Worm (Caenorhabditis elegans) whole organism, young adult: Measurements from ENCODE around the gene T03E6.8.

Experiments
- B0019.2 ChIP-seq: fragments of 200-800 bp; sonication (Bioruptor generic); conservative IDR thresholded peaks from 2 replicates; pipeline ENCODE4 v1.3.6; 2022; ENCODE audit warnings: missing genetic modification reagents, missing genetic modification characterization, missing compliant biosample characterization
- B0261.1 ChIP-seq: sonication (generic microtip); optimal IDR thresholded peaks from 2 replicates; lab custom pipeline; 2016; ENCODE audit warnings: mild to moderate bottlenecking, missing genetic modification characterization, moderate library complexity, missing compliant biosample characterization
- C06A6.2 ChIP-seq: fragments of 200-800 bp; sonication (Bioruptor generic); conservative IDR thresholded peaks from 2 replicates; pipeline ENCODE4 v1.3.6; 2022; ENCODE audit warnings: missing genetic modification characterization, missing compliant biosample characterization
- F10E7.11 ChIP-seq: sonication (generic microtip); optimal IDR thresholded peaks from 2 replicates; lab custom pipeline; 2017; ENCODE audit warnings: mild to moderate bottlenecking, missing genetic modification characterization, moderate library complexity, missing compliant biosample characterization
- F23B12.7 ChIP-seq: sonication (generic microtip); optimal IDR thresholded peaks from 2 replicates; lab custom pipeline; 2017; ENCODE audit warnings: missing genetic modification characterization, mild to moderate bottlenecking, missing compliant biosample characterization, antibody characterized with exemption, moderate library complexity; ENCODE audit not compliant: insufficient read depth
- F37B4.10 ChIP-seq: fragments of 200-800 bp; sonication (Bioruptor generic); IDR thresholded peaks from 2 replicates; pipeline ENCODE4 v1.3.6; 2022; ENCODE audit warnings: missing genetic modification characterization, missing compliant biosample characterization
- F39B2.1 ChIP-seq: fragments of 200-800 bp; sonication (Bioruptor generic); IDR thresholded peaks from 2 replicates; pipeline ENCODE4 v1.3.6; 2022; ENCODE audit warnings: missing genetic modification reagents, missing genetic modification characterization, missing compliant biosample characterization
- F57A8.1 ChIP-seq: fragments of 200-800 bp; sonication (Bioruptor generic); optimal IDR thresholded peaks from 2 replicates; lab custom pipeline; 2018; ENCODE audit warnings: mild to moderate bottlenecking, missing genetic modification characterization, moderate library complexity, missing compliant biosample characterization
- T07F8.4 ChIP-seq: sonication (generic microtip); optimal IDR thresholded peaks from 2 replicates; lab custom pipeline; 2016; ENCODE audit warnings: mild to moderate bottlenecking, missing genetic modification characterization, moderate library complexity, missing compliant biosample characterization
- Y53G8AR.9 ChIP-seq: fragments of 200-800 bp; sonication (Bioruptor generic); conservative IDR thresholded peaks from 2 replicates; pipeline ENCODE4 v1.3.6; 2022; ENCODE audit warnings: missing genetic modification reagents, missing genetic modification characterization, missing compliant biosample characterization
- Y56A3A.18 ChIP-seq: fragments of 200-800 bp; sonication (Bioruptor generic); IDR thresholded peaks from 2 replicates; pipeline ENCODE4 v1.3.6; 2022; ENCODE audit warnings: missing genetic modification reagents, missing genetic modification characterization, missing compliant biosample characterization
- Y95B8A.8 ChIP-seq: fragments of 200-800 bp; sonication (Bioruptor generic); IDR thresholded peaks from 2 replicates; pipeline ENCODE4 v1.3.6; 2022; ENCODE audit warnings: missing genetic modification reagents, missing genetic modification characterization, missing compliant biosample characterization
- atf-7 ChIP-seq: sonication (generic microtip); optimal IDR thresholded peaks from 2 replicates; lab custom pipeline; 2017; ENCODE audit warnings: mild to moderate bottlenecking, missing genetic modification characterization, missing compliant biosample characterization
- attf-5 ChIP-seq: fragments of 200-800 bp; sonication (Bioruptor generic); optimal IDR thresholded peaks from 2 replicates; lab custom pipeline; 2018; ENCODE audit warnings: mild to moderate bottlenecking, missing genetic modification characterization, missing compliant biosample characterization
- ceh-58 ChIP-seq: fragments of 200-800 bp; sonication (Bioruptor generic); IDR thresholded peaks from 2 replicates; pipeline ENCODE4 v1.3.6; 2022; ENCODE audit warnings: missing genetic modification characterization, missing compliant biosample characterization
- dpff-1 ChIP-seq: sonication (generic microtip); optimal IDR thresholded peaks from 2 replicates; lab custom pipeline; 2017; ENCODE audit warnings: mild to moderate bottlenecking, missing genetic modification characterization, missing compliant biosample characterization
- fkh-3 ChIP-seq: sonication (generic microtip); optimal IDR thresholded peaks from 2 replicates; lab custom pipeline; 2016; ENCODE audit warnings: mild to moderate bottlenecking, missing genetic modification characterization, missing compliant biosample characterization
- him-1 ChIP-seq: sonication (generic microtip); optimal IDR thresholded peaks from 2 replicates; lab custom pipeline; 2016; ENCODE audit warnings: missing genotype, missing genetic modification reagents, missing genetic modification characterization, missing compliant biosample characterization
- hlh-12 ChIP-seq: sonication (generic microtip); optimal IDR thresholded peaks from 2 replicates; lab custom pipeline; 2016; ENCODE audit warnings: missing genetic modification characterization, missing compliant biosample characterization
- hlh-26 ChIP-seq: fragments of 200-800 bp; sonication (Bioruptor generic); conservative IDR thresholded peaks from 2 replicates; pipeline ENCODE4 v1.3.6; 2022; ENCODE audit warnings: missing genetic modification reagents, missing genetic modification characterization, missing compliant biosample characterization
- hrde-1 ChIP-seq: sonication (generic microtip); optimal IDR thresholded peaks from 2 replicates; lab custom pipeline; 2016; ENCODE audit warnings: missing genetic modification characterization, mild to moderate bottlenecking, missing compliant biosample characterization, moderate library complexity, missing genotype, missing genetic modification reagents, borderline replicate concordance
- hsf-1 ChIP-seq: fragments of 200-800 bp; sonication (Bioruptor generic); IDR thresholded peaks from 2 replicates; pipeline ENCODE4 v1.3.6; 2022; ENCODE audit warnings: missing genetic modification reagents, missing genetic modification characterization, missing compliant biosample characterization
- lin-35 ChIP-seq, 3 experiments: fragments of 150-350 bp in 2 of 3; sonication (generic microtip) in 1 of 3; optimal IDR thresholded peaks; 2 replicates each; lab custom pipeline; 2014 to 2018; ENCODE audit warnings: missing biosample characterization in 3 of 3, missing genetic modification characterization in 3 of 3, missing genetic modification reagents in 3 of 3
- lin-40 ChIP-seq: sonication (generic microtip); optimal IDR thresholded peaks from 2 replicates; lab custom pipeline; 2016; ENCODE audit warnings: missing genetic modification characterization, mild to moderate bottlenecking, missing compliant biosample characterization, missing genotype, missing genetic modification reagents
- lin-54 ChIP-seq: fragments of 200-800 bp; sonication (Bioruptor generic); optimal IDR thresholded peaks from 2 replicates; lab custom pipeline; 2018; ENCODE audit warnings: mild to moderate bottlenecking, missing genetic modification characterization, missing compliant biosample characterization
- lir-1 ChIP-seq: fragments of 200-800 bp; sonication (Bioruptor generic); conservative IDR thresholded peaks from 2 replicates; pipeline ENCODE4 v1.3.6; 2022; ENCODE audit warnings: missing genetic modification reagents, missing genetic modification characterization, missing compliant biosample characterization
- madf-3 ChIP-seq: fragments of 200-800 bp; sonication (Bioruptor generic); IDR thresholded peaks from 2 replicates; pipeline ENCODE4 v1.3.6; 2022; ENCODE audit warnings: missing genetic modification reagents, missing genetic modification characterization, missing compliant biosample characterization
- madf-6 ChIP-seq: fragments of 200-800 bp; sonication (Bioruptor generic); IDR thresholded peaks from 2 replicates; pipeline ENCODE4 v1.3.6; 2022; ENCODE audit warnings: missing genetic modification reagents, missing genetic modification characterization, missing compliant biosample characterization
- mcd-1 ChIP-seq: fragments of 200-800 bp; sonication (Bioruptor generic); IDR thresholded peaks from 2 replicates; pipeline ENCODE4 v1.3.6; 2022; ENCODE audit warnings: missing genetic modification reagents, missing genetic modification characterization, missing compliant biosample characterization
- mxl-1 ChIP-seq: sonication (generic microtip); optimal IDR thresholded peaks from 2 replicates; lab custom pipeline; 2016; ENCODE audit warnings: missing genetic modification characterization, missing compliant biosample characterization
- nfya-2 ChIP-seq: fragments of 200-800 bp; sonication (Bioruptor generic); IDR thresholded peaks from 2 replicates; pipeline ENCODE4 v1.3.6; 2022; ENCODE audit warnings: missing genetic modification reagents, missing genetic modification characterization, missing compliant biosample characterization
- nhr-90 ChIP-seq: sonication (generic microtip); optimal IDR thresholded peaks from 2 replicates; lab custom pipeline; 2016; ENCODE audit warnings: missing genotype, mild to moderate bottlenecking, missing genetic modification characterization, missing compliant biosample characterization
- pbrm-1 ChIP-seq: fragments of 200-800 bp; sonication (Bioruptor generic); IDR thresholded peaks from 2 replicates; pipeline ENCODE4 v1.3.6; 2022; ENCODE audit warnings: missing genetic modification reagents, missing genetic modification characterization, missing compliant biosample characterization
- pha-4 ChIP-seq: fragments of 150-350 bp; sonication (generic microtip); optimal IDR thresholded peaks from 2 replicates; lab custom pipeline; 2014; ENCODE audit warnings: missing biosample characterization, missing genetic modification reagents, missing genetic modification characterization
- snpc-1.3 ChIP-seq: sonication (generic microtip); optimal IDR thresholded peaks from 2 replicates; lab custom pipeline; 2017; ENCODE audit warnings: missing genetic modification characterization, mild to moderate bottlenecking, missing compliant biosample characterization, antibody characterized with exemption, moderate library complexity, missing genotype, missing genetic modification reagents; ENCODE audit not compliant: insufficient read depth
- snpc-4 ChIP-seq, 5 experiments: fragments of 150-350 bp in 1 of 5; sonication (generic microtip) in 4 of 5; optimal IDR thresholded peaks; 2 replicates each; lab custom pipeline; 2014 to 2018; ENCODE audit warnings: missing genetic modification characterization in 5 of 5, missing biosample characterization in 3 of 5, antibody characterized with exemption in 2 of 5, mild to moderate bottlenecking in 2 of 5, missing compliant biosample characterization in 2 of 5, missing genotype in 2 of 5, moderate library complexity in 2 of 5, missing genetic modification reagents in 1 of 5
- sptf-2 ChIP-seq: fragments of 200-800 bp; sonication (Bioruptor generic); optimal IDR thresholded peaks from 2 replicates; lab custom pipeline; 2018; ENCODE audit warnings: mild to moderate bottlenecking, missing genetic modification characterization, missing compliant biosample characterization
- tbx-9 ChIP-seq: sonication (generic microtip); optimal IDR thresholded peaks from 2 replicates; lab custom pipeline; 2016; ENCODE audit warnings: borderline replicate concordance, missing genetic modification characterization, inconsistent platforms, missing compliant biosample characterization
- zim-3 ChIP-seq: sonication (generic microtip); optimal IDR thresholded peaks from 2 replicates; lab custom pipeline; 2017; ENCODE audit warnings: mild to moderate bottlenecking, missing genetic modification characterization, moderate library complexity, missing compliant biosample characterization
- ztf-25 ChIP-seq: fragments of 200-800 bp; sonication (Bioruptor generic); IDR thresholded peaks from 2 replicates; pipeline ENCODE4 v1.3.6; 2022; ENCODE audit warnings: missing genetic modification reagents, missing genetic modification characterization, missing compliant biosample characterization

The T03E6.8 gene

DNA sequence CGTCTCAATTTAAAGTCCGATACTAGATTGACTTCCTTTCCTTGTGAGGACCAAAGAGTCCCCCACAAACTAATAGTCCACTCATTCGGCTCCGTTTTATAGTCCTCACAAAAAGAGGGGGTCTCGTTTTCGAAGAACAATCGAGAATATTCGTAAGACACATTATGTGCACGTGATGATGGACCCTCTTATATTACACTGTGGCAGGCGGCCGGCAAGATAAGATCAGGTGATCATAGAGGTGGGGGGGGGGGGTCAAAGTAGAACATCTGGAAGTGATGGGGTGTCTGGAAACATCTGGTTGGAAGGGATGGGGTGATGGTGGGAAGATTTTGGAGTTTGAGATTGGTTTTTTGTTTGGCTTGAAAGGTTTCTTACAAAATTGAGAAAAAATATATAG, 4.6 kb downstream of the T03E6.8 start (continued):
- TF ChIP-seq Y53G8AR.9 (GFP tag; lab: Robert Waterston, UW) (0 out of 2 replicates have a peak, but pooled peaks have one; percentile 13), nfya-2 (GFP tag; lab: Robert Waterston, UW) (no peak), mxl-1 (tag; lab: Kevin White, UChicago) (no peak), F39B2.1 (GFP tag; lab: Robert Waterston, UW) (no peak), nhr-90 (tag; lab: Kevin White, UChicago) (no peak), pha-4 (no peak), him-1 (tag; lab: Kevin White, UChicago) (no peak), F23B12.7 (tag; lab: Kevin White, UChicago) (no peak), hlh-12 (tag; lab: Kevin White, UChicago) (no peak), zim-3 (no peak), T07F8.4 (tag; lab: Kevin White, UChicago) (no peak), B0019.2 (GFP tag; lab: Robert Waterston, UW) (no peak), attf-5 (no peak), Y95B8A.8 (GFP tag; lab: Robert Waterston, UW) (no peak), lir-1 (GFP tag; lab: Robert Waterston, UW) (no peak), ceh-58 (GFP tag; lab: Robert Waterston, UW) (no peak), atf-7 (no peak), sptf-2 (GFP tag; lab: Kevin White, UChicago) (no peak), B0261.1 (tag; lab: Kevin White, UChicago) (no peak), hrde-1 (tag; lab: Kevin White, UChicago) (no peak), lin-40 (tag; lab: Kevin White, UChicago) (no peak), C06A6.2 (GFP tag; lab: Robert Waterston, UW) (peak; percentile 64; the same call in 1 of the 2 replicates), fkh-3 (tag; lab: Kevin White, UChicago) (no peak), hlh-26 (GFP tag; lab: Robert Waterston, UW) (no peak), hsf-1 (GFP tag; lab: Robert Waterston, UW) (peak; percentile 85), F37B4.10 (GFP tag; lab: Robert Waterston, UW) (no peak), lin-54 (no peak), pbrm-1 (peak; percentile 28; the same call in 1 of the 2 replicates), lin-35 (GFP tag; optimal IDR thresholded peaks at IDR 0.05; lab: Kevin White, UChicago) (no peak), F10E7.11 (no peak), mcd-1 (0 out of 2 replicates have a peak, but pooled peaks have one; percentile 12), F57A8.1 (GFP tag; lab: Kevin White, UChicago) (no peak), madf-3 (no peak), Y56A3A.18 (GFP tag; lab: Robert Waterston, UW) (no peak), ztf-25 (GFP tag; lab: Robert Waterston, UW) (no peak), madf-6 (GFP tag; lab: Robert Waterston, UW) (0 out of 2 replicates have a peak, but pooled peaks have one; percentile 8), tbx-9 (tag; lab: Kevin White, UChicago) (no peak), snpc-4 (GFP tag; optimal IDR thresholded peaks at IDR 0.05; lab: Kevin White, UChicago) (no peak), snpc-4 (tag; optimal IDR thresholded peaks at IDR 0.05; lab: Kevin White, UChicago) (no peak), snpc-1.3 (tag; lab: Kevin White, UChicago) (no peak), dpff-1 (tag; lab: Kevin White, UChicago) (no peak)
